Fruit fly (Drosophila melanogaster) whole organism, embryonic: ENCODE measurements around the gene CG10333.

ENCODE experiments used
- Aef1 ChIP-seq: fragments of 200-800 bp; sonication (Bioruptor generic); IDR thresholded peaks from 3 replicates; pipeline ENCODE4 v1.3.6; 2022; ENCODE audit warnings: missing biosample characterization, missing genetic modification characterization
- Antp ChIP-seq: fragments of 200-800 bp; sonication (Bioruptor generic); optimal IDR thresholded peaks from 3 replicates; lab custom pipeline; 2016; ENCODE audit warnings: missing biosample characterization, missing genetic modification characterization
- BtbVII ChIP-seq: fragments of 200-800 bp; sonication (Bioruptor generic); optimal IDR thresholded peaks from 3 replicates; lab custom pipeline; 2017; ENCODE audit warnings: missing biosample characterization, mild to moderate bottlenecking, missing genetic modification characterization
- CG11085 ChIP-seq: fragments of 200-800 bp; sonication (Bioruptor generic); IDR thresholded peaks from 2 replicates; pipeline ENCODE4 v1.3.6; 2022; ENCODE audit warnings: missing biosample characterization, missing genetic modification characterization
- CG12744 ChIP-seq: fragments of 200-800 bp; sonication (Bioruptor generic); optimal IDR thresholded peaks from 2 replicates; lab custom pipeline; 2016; ENCODE audit warnings: missing biosample characterization, missing genetic modification characterization
- CG13123 ChIP-seq: fragments of 200-800 bp; sonication (Bioruptor generic); optimal IDR thresholded peaks from 2 replicates; lab custom pipeline; 2016; ENCODE audit warnings: missing biosample characterization, missing genetic modification characterization
- CG1603 ChIP-seq: fragments of 200-800 bp; sonication (Bioruptor generic); optimal IDR thresholded peaks from 2 replicates; lab custom pipeline; 2019; ENCODE audit warnings: missing biosample characterization, mild to moderate bottlenecking, missing genetic modification characterization, moderate library complexity
- CG16779 ChIP-seq: fragments of 200-800 bp; sonication (Bioruptor generic); IDR thresholded peaks from 2 replicates; pipeline ENCODE4 v1.3.6; 2022; ENCODE audit warnings: missing biosample characterization, missing genetic modification characterization
- CG16813 ChIP-seq: fragments of 200-800 bp; sonication (Bioruptor generic); IDR thresholded peaks from 3 replicates; pipeline ENCODE4 v1.3.6; 2022; ENCODE audit warnings: missing biosample characterization, missing genetic modification characterization; ENCODE audit not compliant: partially characterized antibody
- CG2116 ChIP-seq: fragments of 200-800 bp; sonication (Bioruptor generic); optimal IDR thresholded peaks from 3 replicates; lab custom pipeline; 2018; ENCODE audit warnings: missing biosample characterization, mild to moderate bottlenecking, missing genetic modification characterization
- CG3065 ChIP-seq: fragments of 200-800 bp; sonication (Bioruptor generic); optimal IDR thresholded peaks from 2 replicates; lab custom pipeline; 2016; ENCODE audit warnings: missing biosample characterization, missing genetic modification characterization
- CG33213 ChIP-seq: fragments of 200-800 bp; sonication (Bioruptor generic); optimal IDR thresholded peaks from 3 replicates; lab custom pipeline; 2016; ENCODE audit warnings: missing biosample characterization, missing genetic modification characterization
- CG3838 ChIP-seq: fragments of 200-800 bp; sonication (Bioruptor generic); optimal IDR thresholded peaks from 3 replicates; lab custom pipeline; 2016; ENCODE audit warnings: missing biosample characterization, missing genetic modification characterization
- CG4707 ChIP-seq: fragments of 200-800 bp; sonication (Bioruptor generic); optimal IDR thresholded peaks from 2 replicates; lab custom pipeline; 2018; ENCODE audit warnings: missing biosample characterization, mild to moderate bottlenecking, missing genetic modification characterization, moderate library complexity
- CG6791 ChIP-seq: fragments of 200-800 bp; sonication (Bioruptor generic); IDR thresholded peaks from 3 replicates; pipeline ENCODE4 v1.3.6; 2022; ENCODE audit warnings: missing biosample characterization, missing genetic modification characterization; ENCODE audit not compliant: partially characterized antibody
- CG7271 ChIP-seq: fragments of 200-800 bp; sonication (Bioruptor generic); optimal IDR thresholded peaks from 2 replicates; lab custom pipeline; 2018; ENCODE audit warnings: missing biosample characterization, mild to moderate bottlenecking, missing genetic modification characterization, moderate library complexity
- CG8359 ChIP-seq: fragments of 200-800 bp; sonication (Bioruptor generic); optimal IDR thresholded peaks from 2 replicates; lab custom pipeline; 2017; ENCODE audit warnings: missing biosample characterization, mild to moderate bottlenecking, missing genetic modification characterization, borderline replicate concordance
- D19A ChIP-seq: fragments of 200-800 bp; optimal IDR thresholded peaks from 3 replicates; lab custom pipeline; 2019; ENCODE audit warnings: missing biosample characterization, mild to moderate bottlenecking, missing genetic modification characterization, moderate library complexity
- Dll ChIP-seq: fragments of 200-800 bp; sonication (Bioruptor generic); IDR thresholded peaks from 4 replicates; pipeline ENCODE4 v1.3.6; 2022; ENCODE audit warnings: missing biosample characterization, missing genetic modification characterization; ENCODE audit not compliant: partially characterized antibody
- Gug ChIP-seq: fragments of 200-800 bp; sonication (Bioruptor generic); IDR thresholded peaks from 4 replicates; pipeline ENCODE4 v1.3.6; 2022; ENCODE audit warnings: missing biosample characterization, missing genetic modification characterization
- Hr3 ChIP-seq: fragments of 200-800 bp; sonication (Bioruptor generic); optimal IDR thresholded peaks from 3 replicates; lab custom pipeline; 2016; ENCODE audit warnings: missing biosample characterization, missing genetic modification characterization
- MBD-R2 ChIP-seq: fragments of 200-800 bp; sonication (Bioruptor generic); IDR thresholded peaks from 2 replicates; pipeline ENCODE4 v1.3.6; 2022; ENCODE audit warnings: missing biosample characterization, missing genetic modification characterization
- MESR4 ChIP-seq: fragments of 200-800 bp; sonication (Bioruptor generic); optimal IDR thresholded peaks from 2 replicates; lab custom pipeline; 2018; ENCODE audit warnings: missing biosample characterization, mild to moderate bottlenecking, missing genetic modification characterization, moderate library complexity
- Tbp ChIP-seq: fragments of >200 bp; optimal IDR thresholded peaks from 2 replicates; lab custom pipeline; 2018; ENCODE audit warnings: missing biosample characterization, missing genetic modification characterization
- Usf ChIP-seq: fragments of 200-800 bp; sonication (Bioruptor generic); optimal IDR thresholded peaks from 2 replicates; lab custom pipeline; 2017; ENCODE audit warnings: missing genotype, missing biosample characterization, missing genetic modification characterization
- Vsx1 ChIP-seq: fragments of 200-800 bp; sonication (Bioruptor generic); optimal IDR thresholded peaks from 2 replicates; lab custom pipeline; 2017; ENCODE audit warnings: missing biosample characterization, mild to moderate bottlenecking, missing genetic modification characterization, missing genetic modification reagents
- Xbp1 ChIP-seq: fragments of 200-800 bp; sonication (Bioruptor generic); optimal IDR thresholded peaks from 3 replicates; lab custom pipeline; 2016; ENCODE audit warnings: missing biosample characterization, mild to moderate bottlenecking, missing genetic modification characterization
- bab2 ChIP-seq: fragments of 200-800 bp; sonication (Bioruptor generic); optimal IDR thresholded peaks from 2 replicates; lab custom pipeline; 2016; ENCODE audit warnings: missing biosample characterization, missing genetic modification characterization
- chif ChIP-seq, 2 experiments: fragments of 200-800 bp; sonication (Bioruptor generic); optimal IDR thresholded peaks; 3 replicates each; lab custom pipeline; 2016; ENCODE audit warnings: missing biosample characterization in 2 of 2, missing genetic modification characterization in 2 of 2
- dan ChIP-seq: fragments of 200-800 bp; sonication (Bioruptor generic); IDR thresholded peaks from 2 replicates; pipeline ENCODE4 v1.3.6; 2022; ENCODE audit warnings: missing biosample characterization, missing genetic modification characterization
- dmrt11E ChIP-seq: fragments of 200-800 bp; sonication (Bioruptor generic); optimal IDR thresholded peaks from 3 replicates; lab custom pipeline; 2018; ENCODE audit warnings: missing biosample characterization, mild to moderate bottlenecking, missing genetic modification characterization, moderate library complexity
- dmrt99B ChIP-seq: fragments of 200-800 bp; sonication (Bioruptor generic); optimal IDR thresholded peaks from 2 replicates; lab custom pipeline; 2018; ENCODE audit warnings: missing biosample characterization, mild to moderate bottlenecking, missing genetic modification characterization, moderate library complexity
- dpn ChIP-seq, 2 experiments: fragments of 200-800 bp; sonication (Bioruptor generic); optimal IDR thresholded peaks; 3 replicates each; lab custom pipeline; 2016; ENCODE audit warnings: missing biosample characterization in 2 of 2, missing genetic modification characterization in 2 of 2
- gce ChIP-seq: fragments of 200-800 bp; sonication (Bioruptor generic); IDR thresholded peaks from 3 replicates; pipeline ENCODE4 v1.3.6; 2022; ENCODE audit warnings: missing biosample characterization, missing genetic modification characterization
- gt ChIP-seq: fragments of 200-800 bp; sonication (Bioruptor generic); IDR thresholded peaks from 2 replicates; pipeline ENCODE4 v1.3.6; 2022; ENCODE audit warnings: missing biosample characterization, missing genetic modification characterization
- her ChIP-seq: fragments of 200-800 bp; sonication (Bioruptor generic); optimal IDR thresholded peaks from 2 replicates; lab custom pipeline; 2016; ENCODE audit warnings: missing biosample characterization, missing genetic modification characterization
- kay ChIP-seq: fragments of 200-800 bp; sonication (Bioruptor generic); optimal IDR thresholded peaks from 2 replicates; lab custom pipeline; 2016; ENCODE audit warnings: missing biosample characterization, missing genetic modification characterization
- odd ChIP-seq: fragments of 200-800 bp; sonication (Bioruptor generic); optimal IDR thresholded peaks from 2 replicates; lab custom pipeline; 2017; ENCODE audit warnings: missing biosample characterization, mild to moderate bottlenecking, missing genetic modification characterization
- pho ChIP-seq: fragments of 200-800 bp; sonication (Bioruptor generic); optimal IDR thresholded peaks from 2 replicates; lab custom pipeline; 2016; ENCODE audit warnings: missing biosample characterization, missing genetic modification characterization
- ranshi ChIP-seq: fragments of 200-800 bp; sonication (Bioruptor generic); IDR thresholded peaks from 2 replicates; pipeline ENCODE4 v1.3.6; 2022; ENCODE audit warnings: missing biosample characterization, missing genetic modification characterization
- row ChIP-seq: fragments of 200-800 bp; sonication (Bioruptor generic); IDR thresholded peaks from 3 replicates; pipeline ENCODE4 v1.3.6; 2022; ENCODE audit warnings: missing biosample characterization, missing genetic modification characterization
- run ChIP-seq: fragments of 200-800 bp; sonication (Bioruptor generic); optimal IDR thresholded peaks from 3 replicates; lab custom pipeline; 2018; ENCODE audit warnings: missing biosample characterization, mild to moderate bottlenecking, missing genetic modification characterization
- salm ChIP-seq: fragments of 200-800 bp; sonication (Bioruptor generic); optimal IDR thresholded peaks from 2 replicates; lab custom pipeline; 2018; ENCODE audit warnings: missing biosample characterization, mild to moderate bottlenecking, missing genetic modification characterization
- sens ChIP-seq: fragments of 200-800 bp; sonication (Bioruptor generic); peaks from one replicate; lab custom pipeline; 2016; ENCODE audit warnings: missing biosample characterization, missing genetic modification characterization
- seq ChIP-seq: fragments of 200-800 bp; sonication (Bioruptor generic); IDR thresholded peaks from 2 replicates; pipeline ENCODE4 v1.3.6; 2022; ENCODE audit warnings: missing biosample characterization, missing genetic modification characterization
- ssp ChIP-seq: fragments of 200-800 bp; sonication (Bioruptor generic); IDR thresholded peaks from 2 replicates; pipeline ENCODE4 v1.3.6; 2022; ENCODE audit warnings: missing biosample characterization, missing genetic modification characterization
- trem ChIP-seq: fragments of 200-800 bp; optimal IDR thresholded peaks from 3 replicates; lab custom pipeline; 2019; ENCODE audit warnings: missing biosample characterization, mild to moderate bottlenecking, missing genetic modification characterization, moderate library complexity
- unc-4 ChIP-seq: fragments of 200-800 bp; sonication (Bioruptor generic); IDR thresholded peaks from 2 replicates; pipeline ENCODE4 v1.3.6; 2022; ENCODE audit warnings: missing biosample characterization, missing genetic modification characterization; ENCODE audit not compliant: partially characterized antibody
- vnd ChIP-seq: fragments of 200-800 bp; sonication (Bioruptor generic); IDR thresholded peaks from 3 replicates; pipeline ENCODE4 v1.3.6; 2022; ENCODE audit warnings: missing biosample characterization, missing genetic modification characterization; ENCODE audit not compliant: partially characterized antibody
- zen2 ChIP-seq: fragments of 200-800 bp; sonication (Bioruptor generic); IDR thresholded peaks from 3 replicates; pipeline ENCODE4 v1.3.6; 2022; ENCODE audit warnings: missing biosample characterization, missing genetic modification characterization; ENCODE audit not compliant: partially characterized antibody
- zfh1 ChIP-seq: fragments of 200-800 bp; sonication (Bioruptor generic); IDR thresholded peaks from 3 replicates; pipeline ENCODE4 v1.3.6; 2022; ENCODE audit warnings: missing biosample characterization, missing genetic modification characterization

CG10333 gene

dm6 chr2L:18626987-18627386 is 20.4 kb downstream of the CG10333 start (continued):
- TF ChIP-seq CG1603 (tag; lab: Kevin White, UChicago) = peak; percentile 68
- TF ChIP-seq unc-4 (GFP tag; lab: Robert Waterston, UW) = no peak
- peak; percentile 72 for TF ChIP-seq CG3065 (GFP tag; lab: Kevin White, UChicago)
- peak; percentile 73 to 77 for TF ChIP-seq chif (GFP tag; optimal IDR thresholded peaks at IDR 0.05; lab: Kevin White, UChicago)
- TF ChIP-seq Usf = peak; percentile 9
- TF ChIP-seq zen2 (GFP tag; lab: Robert Waterston, UW) = no peak
- peak; percentile 64 for TF ChIP-seq Antp (GFP tag; lab: Kevin White, UChicago)
- peak; percentile 93 for TF ChIP-seq odd (GFP tag; lab: Kevin White, UChicago)
- TF ChIP-seq zfh1 (GFP tag; lab: Robert Waterston, UW) = peak; percentile 67; the same call in 2 of the 3 replicates
- peak; percentile 79 for TF ChIP-seq salm (tag; lab: Kevin White, UChicago)
- peak; percentile 20; the same call in 1 of the 3 replicates for TF ChIP-seq row (GFP tag; lab: Robert Waterston, UW)
- TF ChIP-seq Tbp (GFP tag; lab: Kevin White, UChicago) = no peak
- TF ChIP-seq dmrt99B (tag; lab: Kevin White, UChicago) = peak; percentile 69
- no peak for TF ChIP-seq CG6791 (GFP tag; lab: Robert Waterston, UW)
- peak; percentile 90 for TF ChIP-seq Vsx1
- peak; percentile 99 for TF ChIP-seq sens (GFP tag; lab: Kevin White, UChicago)
- TF ChIP-seq Dll (GFP tag; lab: Robert Waterston, UW) = no peak
- TF ChIP-seq ranshi (GFP tag; lab: Robert Waterston, UW) = peak; percentile 78; the same call in 1 of the 2 replicates
- peak; percentile 84 for TF ChIP-seq CG12744 (GFP tag; lab: Kevin White, UChicago)
- peak; percentile 79 for TF ChIP-seq kay (GFP tag; lab: Kevin White, UChicago)
- peak; percentile 90 for TF ChIP-seq CG33213
- TF ChIP-seq Aef1 (GFP tag; lab: Robert Waterston, UW) = no peak
- TF ChIP-seq BtbVII (GFP tag; lab: Kevin White, UChicago) = peak; percentile 90
- peak; percentile 81; the same call in 1 of the 2 replicates for TF ChIP-seq seq (GFP tag; lab: Robert Waterston, UW)
- peak; percentile 10; the same call in 1 of the 2 replicates for TF ChIP-seq MBD-R2 (GFP tag; lab: Robert Waterston, UW)
- TF ChIP-seq CG3838 (GFP tag; lab: Kevin White, UChicago) = peak; percentile 81
- TF ChIP-seq CG11085 (GFP tag; lab: Robert Waterston, UW) = peak; percentile 33; the same call in 1 of the 2 replicates
- peak; percentile 84 for TF ChIP-seq run
- peak; percentile 65 for TF ChIP-seq dmrt11E (tag; lab: Kevin White, UChicago)
- peak; percentile 15 for TF ChIP-seq trem (tag; lab: Kevin White, UChicago)
- TF ChIP-seq CG13123 (GFP tag; lab: Kevin White, UChicago) = peak; percentile 81
- peak; percentile 63 for TF ChIP-seq CG7271 (tag; lab: Kevin White, UChicago)
- TF ChIP-seq CG16813 (GFP tag; lab: Robert Waterston, UW) = no peak
- no peak for TF ChIP-seq Xbp1
- TF ChIP-seq ssp (GFP tag; lab: Robert Waterston, UW) = no peak
- TF ChIP-seq Hr3 (GFP tag; lab: Kevin White, UChicago) = peak; percentile 61
- TF ChIP-seq dan = no peak
- peak; percentile 68 for TF ChIP-seq CG8359 (GFP tag; lab: Kevin White, UChicago)
- peak; percentile 55; the same call in 1 of the 3 replicates for TF ChIP-seq gce
- TF ChIP-seq her (GFP tag; lab: Kevin White, UChicago) = peak; percentile 80
- TF ChIP-seq Gug (GFP tag; lab: Robert Waterston, UW) = no peak
- peak; percentile 84 for TF ChIP-seq CG4707 (GFP tag; lab: Kevin White, UChicago)
- peak; percentile 56 to 80 for TF ChIP-seq dpn (GFP tag; optimal IDR thresholded peaks at IDR 0.05; lab: Kevin White, UChicago)
- peak; percentile 85 for TF ChIP-seq pho (GFP tag; lab: Kevin White, UChicago)
- no peak for TF ChIP-seq vnd (GFP tag; lab: Robert Waterston, UW)
- peak; percentile 67 for TF ChIP-seq CG2116 (GFP tag; lab: Kevin White, UChicago)
- peak; percentile 37; the same call in 1 of the 2 replicates for TF ChIP-seq CG16779 (GFP tag; lab: Robert Waterston, UW)
- peak; percentile 43 for TF ChIP-seq D19A
- TF ChIP-seq bab2 = peak; percentile 91
- peak; percentile 9 for TF ChIP-seq MESR4 (GFP tag; lab: Kevin White, UChicago)
- no peak for TF ChIP-seq gt
